Worm (Caenorhabditis elegans) whole organism, young adult: ENCODE results near the gene gei-13.

ENCODE experiments used
- B0019.2 ChIP-seq: fragments of 200-800 bp; sonication (Bioruptor generic); conservative IDR thresholded peaks from 2 replicates; pipeline ENCODE4 v1.3.6; 2022; ENCODE audit warnings: missing genetic modification reagents, missing genetic modification characterization, missing compliant biosample characterization
- F22D6.2 ChIP-seq: sonication (generic microtip); optimal IDR thresholded peaks from 2 replicates; lab custom pipeline; 2016; ENCODE audit warnings: mild to moderate bottlenecking, missing genetic modification characterization, missing compliant biosample characterization
- F23B12.7 ChIP-seq: sonication (generic microtip); optimal IDR thresholded peaks from 2 replicates; lab custom pipeline; 2017; ENCODE audit warnings: missing genetic modification characterization, mild to moderate bottlenecking, missing compliant biosample characterization, antibody characterized with exemption, moderate library complexity; ENCODE audit not compliant: insufficient read depth
- F33H1.4 ChIP-seq: fragments of 200-800 bp; sonication (Bioruptor generic); IDR thresholded peaks from 2 replicates; pipeline ENCODE4 v1.3.6; 2022; ENCODE audit warnings: missing genetic modification reagents, missing genetic modification characterization, missing compliant biosample characterization
- F37B4.10 ChIP-seq: fragments of 200-800 bp; sonication (Bioruptor generic); IDR thresholded peaks from 2 replicates; pipeline ENCODE4 v1.3.6; 2022; ENCODE audit warnings: missing genetic modification characterization, missing compliant biosample characterization
- F49E8.2 ChIP-seq: sonication (generic microtip); optimal IDR thresholded peaks from 3 replicates; lab custom pipeline; 2017; ENCODE audit warnings: missing genetic modification characterization, mild to moderate bottlenecking, missing compliant biosample characterization, antibody characterized with exemption, moderate library complexity; ENCODE audit not compliant: insufficient read depth
- F52B5.7 ChIP-seq: sonication (generic microtip); optimal IDR thresholded peaks from 2 replicates; lab custom pipeline; 2016; ENCODE audit warnings: mild to moderate bottlenecking, missing genetic modification characterization, missing compliant biosample characterization
- F55B11.4 ChIP-seq: sonication (generic microtip); optimal IDR thresholded peaks from 2 replicates; lab custom pipeline; 2016; ENCODE audit warnings: missing compliant biosample characterization, missing genetic modification characterization, borderline replicate concordance; ENCODE audit not compliant: insufficient read depth
- K12H6.12 ChIP-seq: fragments of 200-800 bp; sonication (Bioruptor generic); optimal IDR thresholded peaks from 2 replicates; lab custom pipeline; 2018; ENCODE audit warnings: mild to moderate bottlenecking, missing genetic modification characterization, missing compliant biosample characterization
- T07F8.4 ChIP-seq: sonication (generic microtip); optimal IDR thresholded peaks from 2 replicates; lab custom pipeline; 2016; ENCODE audit warnings: mild to moderate bottlenecking, missing genetic modification characterization, moderate library complexity, missing compliant biosample characterization
- T26A5.8 ChIP-seq: sonication (generic microtip); optimal IDR thresholded peaks from 2 replicates; lab custom pipeline; 2016; ENCODE audit warnings: missing genetic modification characterization, missing compliant biosample characterization
- Y53G8AR.9 ChIP-seq: fragments of 200-800 bp; sonication (Bioruptor generic); conservative IDR thresholded peaks from 2 replicates; pipeline ENCODE4 v1.3.6; 2022; ENCODE audit warnings: missing genetic modification reagents, missing genetic modification characterization, missing compliant biosample characterization
- Y56A3A.18 ChIP-seq: fragments of 200-800 bp; sonication (Bioruptor generic); IDR thresholded peaks from 2 replicates; pipeline ENCODE4 v1.3.6; 2022; ENCODE audit warnings: missing genetic modification reagents, missing genetic modification characterization, missing compliant biosample characterization
- Y79H2A.3 ChIP-seq: fragments of 200-800 bp; sonication (Bioruptor generic); conservative IDR thresholded peaks from 2 replicates; pipeline ENCODE4 v1.3.6; 2022; ENCODE audit warnings: missing genetic modification reagents, missing genetic modification characterization, missing compliant biosample characterization
- Y95B8A.8 ChIP-seq: fragments of 200-800 bp; sonication (Bioruptor generic); IDR thresholded peaks from 2 replicates; pipeline ENCODE4 v1.3.6; 2022; ENCODE audit warnings: missing genetic modification reagents, missing genetic modification characterization, missing compliant biosample characterization
- akir-1 ChIP-seq: fragments of 200-800 bp; sonication (Bioruptor generic); optimal IDR thresholded peaks from 2 replicates; lab custom pipeline; 2018; ENCODE audit warnings: mild to moderate bottlenecking, missing genetic modification characterization, moderate library complexity, missing compliant biosample characterization
- athp-1 ChIP-seq: sonication (generic microtip); optimal IDR thresholded peaks from 2 replicates; lab custom pipeline; 2017; ENCODE audit warnings: mild to moderate bottlenecking, missing genetic modification characterization, missing compliant biosample characterization
- attf-5 ChIP-seq: fragments of 200-800 bp; sonication (Bioruptor generic); optimal IDR thresholded peaks from 2 replicates; lab custom pipeline; 2018; ENCODE audit warnings: mild to moderate bottlenecking, missing genetic modification characterization, missing compliant biosample characterization
- bed-1 ChIP-seq: fragments of 200-800 bp; sonication (Bioruptor generic); IDR thresholded peaks from 2 replicates; pipeline ENCODE4 v1.3.6; 2022; ENCODE audit warnings: missing genetic modification reagents, missing genetic modification characterization, missing compliant biosample characterization
- dpff-1 ChIP-seq: sonication (generic microtip); optimal IDR thresholded peaks from 2 replicates; lab custom pipeline; 2017; ENCODE audit warnings: mild to moderate bottlenecking, missing genetic modification characterization, missing compliant biosample characterization
- efl-1 ChIP-seq: fragments of 150-350 bp; optimal IDR thresholded peaks from 2 replicates; lab custom pipeline; 2014; ENCODE audit warnings: missing biosample characterization, missing genetic modification reagents, missing genetic modification characterization
- egrh-3 ChIP-seq: fragments of 200-800 bp; sonication (Bioruptor generic); IDR thresholded peaks from 2 replicates; pipeline ENCODE4 v1.3.6; 2022; ENCODE audit warnings: missing genetic modification reagents, missing genetic modification characterization, missing compliant biosample characterization
- him-1 ChIP-seq: sonication (generic microtip); optimal IDR thresholded peaks from 2 replicates; lab custom pipeline; 2016; ENCODE audit warnings: missing genotype, missing genetic modification reagents, missing genetic modification characterization, missing compliant biosample characterization
- hmg-1.2 ChIP-seq: fragments of 200-800 bp; sonication (Bioruptor generic); IDR thresholded peaks from 2 replicates; pipeline ENCODE4 v1.3.6; 2022; ENCODE audit warnings: missing genetic modification reagents, missing genetic modification characterization, missing compliant biosample characterization
- hmg-20 ChIP-seq: fragments of 200-800 bp; sonication (Bioruptor generic); IDR thresholded peaks from 2 replicates; pipeline ENCODE4 v1.3.6; 2022; ENCODE audit warnings: missing genetic modification reagents, missing genetic modification characterization, missing compliant biosample characterization
- lin-26 ChIP-seq: fragments of 200-800 bp; sonication (Bioruptor generic); IDR thresholded peaks from 2 replicates; pipeline ENCODE4 v1.3.6; 2022; ENCODE audit warnings: missing genetic modification reagents, missing genetic modification characterization, missing compliant biosample characterization
- lin-35 ChIP-seq, 3 experiments: fragments of 150-350 bp in 2 of 3; sonication (generic microtip) in 1 of 3; optimal IDR thresholded peaks; 2 replicates each; lab custom pipeline; 2014 to 2018; ENCODE audit warnings: missing biosample characterization in 3 of 3, missing genetic modification characterization in 3 of 3, missing genetic modification reagents in 3 of 3
- lin-40 ChIP-seq: sonication (generic microtip); optimal IDR thresholded peaks from 2 replicates; lab custom pipeline; 2016; ENCODE audit warnings: missing genetic modification characterization, mild to moderate bottlenecking, missing compliant biosample characterization, missing genotype, missing genetic modification reagents
- lsy-27 ChIP-seq: sonication (generic microtip); optimal IDR thresholded peaks from 2 replicates; lab custom pipeline; 2017; ENCODE audit warnings: missing genetic modification characterization, mild to moderate bottlenecking, missing compliant biosample characterization, antibody characterized with exemption, missing genotype, borderline replicate concordance; ENCODE audit not compliant: insufficient read depth
- madf-3 ChIP-seq: fragments of 200-800 bp; sonication (Bioruptor generic); IDR thresholded peaks from 2 replicates; pipeline ENCODE4 v1.3.6; 2022; ENCODE audit warnings: missing genetic modification reagents, missing genetic modification characterization, missing compliant biosample characterization
- madf-6 ChIP-seq: fragments of 200-800 bp; sonication (Bioruptor generic); IDR thresholded peaks from 2 replicates; pipeline ENCODE4 v1.3.6; 2022; ENCODE audit warnings: missing genetic modification reagents, missing genetic modification characterization, missing compliant biosample characterization
- mxl-1 ChIP-seq: sonication (generic microtip); optimal IDR thresholded peaks from 2 replicates; lab custom pipeline; 2016; ENCODE audit warnings: missing genetic modification characterization, missing compliant biosample characterization
- nhr-120 ChIP-seq: fragments of 200-800 bp; sonication (Bioruptor generic); IDR thresholded peaks from 2 replicates; pipeline ENCODE4 v1.3.6; 2022; ENCODE audit warnings: missing genetic modification characterization, missing compliant biosample characterization
- pha-4 ChIP-seq: fragments of 150-350 bp; sonication (generic microtip); optimal IDR thresholded peaks from 2 replicates; lab custom pipeline; 2014; ENCODE audit warnings: missing biosample characterization, missing genetic modification reagents, missing genetic modification characterization
- repo-1 ChIP-seq: sonication (generic microtip); optimal IDR thresholded peaks from 2 replicates; lab custom pipeline; 2017; ENCODE audit warnings: mild to moderate bottlenecking, missing genetic modification characterization, missing compliant biosample characterization
- sdz-38 ChIP-seq: sonication (generic microtip); optimal IDR thresholded peaks from 2 replicates; lab custom pipeline; 2016; ENCODE audit warnings: missing genotype, missing genetic modification characterization, missing compliant biosample characterization
- snpc-1.1 ChIP-seq: sonication (generic microtip); optimal IDR thresholded peaks from 2 replicates; lab custom pipeline; 2017; ENCODE audit warnings: missing genetic modification characterization, mild to moderate bottlenecking, missing compliant biosample characterization, antibody characterized with exemption, moderate library complexity, missing genotype, missing genetic modification reagents; ENCODE audit not compliant: insufficient read depth
- tbp1 ChIP-seq: fragments of 200-800 bp; sonication (Bioruptor generic); optimal IDR thresholded peaks from 2 replicates; lab custom pipeline; 2018; ENCODE audit warnings: mild to moderate bottlenecking, missing genetic modification characterization, missing compliant biosample characterization
- unc-130 ChIP-seq: sonication (generic microtip); optimal IDR thresholded peaks from 2 replicates; lab custom pipeline; 2016; ENCODE audit warnings: missing genetic modification reagents, missing genetic modification characterization, missing compliant biosample characterization
- unc-62 ChIP-seq: fragments of 150-350 bp; optimal IDR thresholded peaks from 2 replicates; lab custom pipeline; 2014; ENCODE audit warnings: missing biosample characterization, missing genetic modification reagents, missing genetic modification characterization
- xnd-1 ChIP-seq: sonication (generic microtip); optimal IDR thresholded peaks from 2 replicates; lab custom pipeline; 2016; ENCODE audit warnings: missing genotype, missing genetic modification reagents, missing genetic modification characterization, missing compliant biosample characterization
- zim-3 ChIP-seq: sonication (generic microtip); optimal IDR thresholded peaks from 2 replicates; lab custom pipeline; 2017; ENCODE audit warnings: mild to moderate bottlenecking, missing genetic modification characterization, moderate library complexity, missing compliant biosample characterization
- ztf-18 ChIP-seq: sonication (generic microtip); optimal IDR thresholded peaks from 2 replicates; lab custom pipeline; 2016; ENCODE audit warnings: missing genotype, mild to moderate bottlenecking, missing genetic modification characterization, missing compliant biosample characterization
- ztf-26 ChIP-seq: sonication (generic microtip); optimal IDR thresholded peaks from 2 replicates; lab custom pipeline; 2017; ENCODE audit warnings: missing genetic modification characterization, missing compliant biosample characterization
- ztf-3 ChIP-seq: fragments of 200-800 bp; sonication (Bioruptor generic); optimal IDR thresholded peaks from 2 replicates; lab custom pipeline; 2018; ENCODE audit warnings: mild to moderate bottlenecking, missing genetic modification characterization, missing compliant biosample characterization
- ztf-6 ChIP-seq: fragments of 200-800 bp; sonication (Bioruptor generic); IDR thresholded peaks from 2 replicates; pipeline ENCODE4 v1.3.6; 2022; ENCODE audit warnings: missing genetic modification reagents, missing genetic modification characterization, missing compliant biosample characterization

gei-13 gene

DNA sequence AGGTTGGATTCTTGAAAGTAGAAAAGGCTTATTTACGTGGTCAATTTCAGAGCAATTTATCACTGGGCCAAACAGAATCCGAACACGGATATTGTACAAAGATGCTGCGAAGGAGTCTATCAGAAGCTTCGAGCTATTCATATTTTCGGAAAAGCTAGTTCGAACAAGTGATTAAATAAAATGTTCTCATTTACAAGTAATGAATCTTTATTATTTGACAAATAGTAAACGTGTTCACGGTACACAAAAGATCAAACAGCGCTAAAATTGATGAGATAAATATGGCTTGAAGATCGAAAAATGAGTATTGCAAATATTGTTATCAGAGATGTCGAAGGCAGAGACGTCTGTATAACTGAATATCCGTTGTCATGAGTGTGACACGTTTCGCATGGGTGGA lies 21.8 kb downstream of the gei-13 start (continued):
- no peak for TF ChIP-seq snpc-1.1 (tag; lab: Kevin White, UChicago)
- peak; percentile 43 for TF ChIP-seq efl-1 (GFP tag; lab: Kevin White, UChicago)
- no peak for TF ChIP-seq ztf-3 (GFP tag; lab: Kevin White, UChicago)
- TF ChIP-seq hmg-20 (GFP tag; lab: Robert Waterston, UW) = no peak
- TF ChIP-seq Y95B8A.8 (GFP tag; lab: Robert Waterston, UW) = peak; percentile 58
- TF ChIP-seq T26A5.8 (tag; lab: Kevin White, UChicago) = no peak
- TF ChIP-seq F37B4.10 = no peak
- TF ChIP-seq unc-62 (GFP tag; lab: Kevin White, UChicago) = no peak
- TF ChIP-seq F22D6.2 (tag; lab: Kevin White, UChicago) = no peak
- peak; percentile 83 for TF ChIP-seq madf-6
- TF ChIP-seq lin-26 (GFP tag; lab: Robert Waterston, UW) = peak; percentile 76
- no peak for TF ChIP-seq F55B11.4
- TF ChIP-seq athp-1 (tag; lab: Kevin White, UChicago) = peak; percentile 80
- peak; percentile 40 for TF ChIP-seq tbp1 (GFP tag; lab: Kevin White, UChicago)
- no peak for TF ChIP-seq dpff-1 (tag; lab: Kevin White, UChicago)
- TF ChIP-seq attf-5 (GFP tag; lab: Kevin White, UChicago) = peak; percentile 17
- no peak for TF ChIP-seq sdz-38 (tag; lab: Kevin White, UChicago)
- TF ChIP-seq F23B12.7 (tag; lab: Kevin White, UChicago) = no peak
- TF ChIP-seq Y56A3A.18 = peak; percentile 69; the same call in 1 of the 2 replicates
- TF ChIP-seq lin-40 (tag; lab: Kevin White, UChicago) = no peak
- no peak for TF ChIP-seq repo-1 (tag; lab: Kevin White, UChicago)
- no peak for TF ChIP-seq lsy-27 (tag; lab: Kevin White, UChicago)
- peak; percentile 15; the same call in 1 of the 2 replicates for TF ChIP-seq F33H1.4
- TF ChIP-seq unc-130 (GFP tag; lab: Kevin White, UChicago) = peak; percentile 36
- no peak for TF ChIP-seq nhr-120 (GFP tag; lab: Robert Waterston, UW)
- TF ChIP-seq zim-3 (tag; lab: Kevin White, UChicago) = no peak
- no peak for TF ChIP-seq akir-1 (GFP tag; lab: Kevin White, UChicago)
- peak; percentile 77 for TF ChIP-seq F52B5.7 (tag; lab: Kevin White, UChicago)
- peak; percentile 90 for TF ChIP-seq Y53G8AR.9 (GFP tag; lab: Robert Waterston, UW)
- TF ChIP-seq pha-4 (tag; lab: Kevin White, UChicago) = no peak
- TF ChIP-seq ztf-6 (GFP tag; lab: Robert Waterston, UW) = no peak
- no peak for TF ChIP-seq mxl-1 (tag; lab: Kevin White, UChicago)
- TF ChIP-seq egrh-3 = no peak
- peak; percentile 48 for TF ChIP-seq him-1
- TF ChIP-seq T07F8.4 (tag; lab: Kevin White, UChicago) = no peak
- TF ChIP-seq hmg-1.2 = peak; percentile 44
- no peak; the same call in 1 of the 2 replicates for TF ChIP-seq Y79H2A.3 (GFP tag; lab: Robert Waterston, UW)
- TF ChIP-seq ztf-18 (tag; lab: Kevin White, UChicago) = peak; percentile 53
- TF ChIP-seq lin-35 (GFP tag; optimal IDR thresholded peaks at IDR 0.05; lab: Kevin White, UChicago) = no peak
- no peak for TF ChIP-seq ztf-26
- peak; percentile 21 for TF ChIP-seq xnd-1
- TF ChIP-seq K12H6.12 (tag; lab: Kevin White, UChicago) = no peak
- peak; percentile 50; the same call in 1 of the 2 replicates for TF ChIP-seq madf-3 (GFP tag; lab: Robert Waterston, UW)
- peak; percentile 97 for TF ChIP-seq F49E8.2 (tag; lab: Kevin White, UChicago)
- 0 out of 2 replicates have a peak, but pooled peaks have one; percentile 23 for TF ChIP-seq B0019.2 (GFP tag; lab: Robert Waterston, UW)
- TF ChIP-seq bed-1 = no peak
